Worm (Caenorhabditis elegans) whole organism, young adult: ENCODE data around the gene rnp-7.

ENCODE experiments used
- B0336.3 ChIP-seq: fragments of 200-800 bp; sonication (Bioruptor generic); IDR thresholded peaks from 2 replicates; pipeline ENCODE4 v1.3.6; 2022; ENCODE audit warnings: missing genetic modification characterization, missing compliant biosample characterization
- C17E4.6 ChIP-seq: fragments of 200-800 bp; sonication (Bioruptor generic); IDR thresholded peaks from 2 replicates; pipeline ENCODE4 v1.3.6; 2022; ENCODE audit warnings: missing genetic modification reagents, missing genetic modification characterization, missing compliant biosample characterization
- D2030.7 ChIP-seq: fragments of 200-800 bp; sonication (Bioruptor generic); IDR thresholded peaks from 2 replicates; pipeline ENCODE4 v1.3.6; 2022; ENCODE audit warnings: missing genetic modification reagents, missing genetic modification characterization, missing compliant biosample characterization
- F10E7.11 ChIP-seq: sonication (generic microtip); optimal IDR thresholded peaks from 2 replicates; lab custom pipeline; 2017; ENCODE audit warnings: mild to moderate bottlenecking, missing genetic modification characterization, moderate library complexity, missing compliant biosample characterization
- F22D6.2 ChIP-seq: sonication (generic microtip); optimal IDR thresholded peaks from 2 replicates; lab custom pipeline; 2016; ENCODE audit warnings: mild to moderate bottlenecking, missing genetic modification characterization, missing compliant biosample characterization
- F23B12.7 ChIP-seq: sonication (generic microtip); optimal IDR thresholded peaks from 2 replicates; lab custom pipeline; 2017; ENCODE audit warnings: missing genetic modification characterization, mild to moderate bottlenecking, missing compliant biosample characterization, antibody characterized with exemption, moderate library complexity; ENCODE audit not compliant: insufficient read depth
- F33H1.4 ChIP-seq: fragments of 200-800 bp; sonication (Bioruptor generic); IDR thresholded peaks from 2 replicates; pipeline ENCODE4 v1.3.6; 2022; ENCODE audit warnings: missing genetic modification reagents, missing genetic modification characterization, missing compliant biosample characterization
- F37B4.10 ChIP-seq: fragments of 200-800 bp; sonication (Bioruptor generic); IDR thresholded peaks from 2 replicates; pipeline ENCODE4 v1.3.6; 2022; ENCODE audit warnings: missing genetic modification characterization, missing compliant biosample characterization
- F52B5.7 ChIP-seq: sonication (generic microtip); optimal IDR thresholded peaks from 2 replicates; lab custom pipeline; 2016; ENCODE audit warnings: mild to moderate bottlenecking, missing genetic modification characterization, missing compliant biosample characterization
- K12H6.12 ChIP-seq: fragments of 200-800 bp; sonication (Bioruptor generic); optimal IDR thresholded peaks from 2 replicates; lab custom pipeline; 2018; ENCODE audit warnings: mild to moderate bottlenecking, missing genetic modification characterization, missing compliant biosample characterization
- Y53G8AR.9 ChIP-seq: fragments of 200-800 bp; sonication (Bioruptor generic); conservative IDR thresholded peaks from 2 replicates; pipeline ENCODE4 v1.3.6; 2022; ENCODE audit warnings: missing genetic modification reagents, missing genetic modification characterization, missing compliant biosample characterization
- Y56A3A.18 ChIP-seq: fragments of 200-800 bp; sonication (Bioruptor generic); IDR thresholded peaks from 2 replicates; pipeline ENCODE4 v1.3.6; 2022; ENCODE audit warnings: missing genetic modification reagents, missing genetic modification characterization, missing compliant biosample characterization
- atf-7 ChIP-seq: sonication (generic microtip); optimal IDR thresholded peaks from 2 replicates; lab custom pipeline; 2017; ENCODE audit warnings: mild to moderate bottlenecking, missing genetic modification characterization, missing compliant biosample characterization
- attf-3 ChIP-seq: fragments of 200-800 bp; sonication (Bioruptor generic); conservative IDR thresholded peaks from 2 replicates; pipeline ENCODE4 v1.3.6; 2022; ENCODE audit warnings: missing genetic modification reagents, missing genetic modification characterization, missing compliant biosample characterization
- attf-5 ChIP-seq: fragments of 200-800 bp; sonication (Bioruptor generic); optimal IDR thresholded peaks from 2 replicates; lab custom pipeline; 2018; ENCODE audit warnings: mild to moderate bottlenecking, missing genetic modification characterization, missing compliant biosample characterization
- bed-2 ChIP-seq: fragments of 200-800 bp; sonication (Bioruptor generic); IDR thresholded peaks from 2 replicates; pipeline ENCODE4 v1.3.6; 2022; ENCODE audit warnings: missing genetic modification reagents, missing genetic modification characterization, missing compliant biosample characterization
- ccch-3 ChIP-seq: fragments of 200-800 bp; sonication (Bioruptor generic); optimal IDR thresholded peaks from 2 replicates; lab custom pipeline; 2018; ENCODE audit warnings: mild to moderate bottlenecking, missing genetic modification characterization, missing compliant biosample characterization
- ceh-100 ChIP-seq: fragments of 200-800 bp; sonication (Bioruptor generic); IDR thresholded peaks from 2 replicates; pipeline ENCODE4 v1.3.6; 2022; ENCODE audit warnings: missing genetic modification reagents, missing genetic modification characterization, missing compliant biosample characterization
- ceh-27 ChIP-seq: fragments of 200-800 bp; sonication (Bioruptor generic); optimal IDR thresholded peaks from 2 replicates; lab custom pipeline; 2018; ENCODE audit warnings: mild to moderate bottlenecking, missing genetic modification characterization, moderate library complexity, missing compliant biosample characterization
- ceh-58 ChIP-seq: fragments of 200-800 bp; sonication (Bioruptor generic); IDR thresholded peaks from 2 replicates; pipeline ENCODE4 v1.3.6; 2022; ENCODE audit warnings: missing genetic modification characterization, missing compliant biosample characterization
- ceh-91 ChIP-seq: fragments of 200-800 bp; sonication (Bioruptor generic); IDR thresholded peaks from 2 replicates; pipeline ENCODE4 v1.3.6; 2022; ENCODE audit warnings: missing genetic modification reagents, missing genetic modification characterization, missing compliant biosample characterization
- gei-17 ChIP-seq: fragments of 200-800 bp; sonication (Bioruptor generic); optimal IDR thresholded peaks from 2 replicates; lab custom pipeline; 2018; ENCODE audit warnings: mild to moderate bottlenecking, missing genetic modification characterization, missing compliant biosample characterization
- him-1 ChIP-seq: sonication (generic microtip); optimal IDR thresholded peaks from 2 replicates; lab custom pipeline; 2016; ENCODE audit warnings: missing genotype, missing genetic modification reagents, missing genetic modification characterization, missing compliant biosample characterization
- hmg-1.2 ChIP-seq: fragments of 200-800 bp; sonication (Bioruptor generic); IDR thresholded peaks from 2 replicates; pipeline ENCODE4 v1.3.6; 2022; ENCODE audit warnings: missing genetic modification reagents, missing genetic modification characterization, missing compliant biosample characterization
- lag-1 ChIP-seq: fragments of 200-800 bp; sonication (Bioruptor generic); IDR thresholded peaks from 2 replicates; pipeline ENCODE4 v1.3.6; 2022; ENCODE audit warnings: missing genetic modification reagents, missing genetic modification characterization, missing compliant biosample characterization
- lin-35 ChIP-seq, 3 experiments: fragments of 150-350 bp in 2 of 3; sonication (generic microtip) in 1 of 3; optimal IDR thresholded peaks; 2 replicates each; lab custom pipeline; 2014 to 2018; ENCODE audit warnings: missing biosample characterization in 3 of 3, missing genetic modification characterization in 3 of 3, missing genetic modification reagents in 3 of 3
- lin-54 ChIP-seq: fragments of 200-800 bp; sonication (Bioruptor generic); optimal IDR thresholded peaks from 2 replicates; lab custom pipeline; 2018; ENCODE audit warnings: mild to moderate bottlenecking, missing genetic modification characterization, missing compliant biosample characterization
- lsl-1 ChIP-seq: fragments of 200-800 bp; sonication (Bioruptor generic); optimal IDR thresholded peaks from 2 replicates; lab custom pipeline; 2018; ENCODE audit warnings: mild to moderate bottlenecking, missing genetic modification characterization, moderate library complexity, missing compliant biosample characterization
- lsy-27 ChIP-seq: sonication (generic microtip); optimal IDR thresholded peaks from 2 replicates; lab custom pipeline; 2017; ENCODE audit warnings: missing genetic modification characterization, mild to moderate bottlenecking, missing compliant biosample characterization, antibody characterized with exemption, missing genotype, borderline replicate concordance; ENCODE audit not compliant: insufficient read depth
- madf-3 ChIP-seq: fragments of 200-800 bp; sonication (Bioruptor generic); IDR thresholded peaks from 2 replicates; pipeline ENCODE4 v1.3.6; 2022; ENCODE audit warnings: missing genetic modification reagents, missing genetic modification characterization, missing compliant biosample characterization
- madf-6 ChIP-seq: fragments of 200-800 bp; sonication (Bioruptor generic); IDR thresholded peaks from 2 replicates; pipeline ENCODE4 v1.3.6; 2022; ENCODE audit warnings: missing genetic modification reagents, missing genetic modification characterization, missing compliant biosample characterization
- mcd-1 ChIP-seq: fragments of 200-800 bp; sonication (Bioruptor generic); IDR thresholded peaks from 2 replicates; pipeline ENCODE4 v1.3.6; 2022; ENCODE audit warnings: missing genetic modification reagents, missing genetic modification characterization, missing compliant biosample characterization
- mxl-1 ChIP-seq: sonication (generic microtip); optimal IDR thresholded peaks from 2 replicates; lab custom pipeline; 2016; ENCODE audit warnings: missing genetic modification characterization, missing compliant biosample characterization
- nfyb-1 ChIP-seq: fragments of 200-800 bp; sonication (Bioruptor generic); IDR thresholded peaks from 2 replicates; pipeline ENCODE4 v1.3.6; 2022; ENCODE audit warnings: missing genetic modification reagents, missing genetic modification characterization, missing compliant biosample characterization
- nhr-80 ChIP-seq: sonication (generic microtip); optimal IDR thresholded peaks from 2 replicates; lab custom pipeline; 2016; ENCODE audit warnings: missing genetic modification characterization, missing compliant biosample characterization
- pha-4 ChIP-seq: fragments of 150-350 bp; sonication (generic microtip); optimal IDR thresholded peaks from 2 replicates; lab custom pipeline; 2014; ENCODE audit warnings: missing biosample characterization, missing genetic modification reagents, missing genetic modification characterization
- snpc-1.3 ChIP-seq: sonication (generic microtip); optimal IDR thresholded peaks from 2 replicates; lab custom pipeline; 2017; ENCODE audit warnings: missing genetic modification characterization, mild to moderate bottlenecking, missing compliant biosample characterization, antibody characterized with exemption, moderate library complexity, missing genotype, missing genetic modification reagents; ENCODE audit not compliant: insufficient read depth
- snpc-3.4 ChIP-seq: sonication (generic microtip); optimal IDR thresholded peaks from 2 replicates; lab custom pipeline; 2017; ENCODE audit warnings: missing genetic modification characterization, mild to moderate bottlenecking, missing compliant biosample characterization, antibody characterized with exemption, moderate library complexity, missing genotype, missing genetic modification reagents
- snpc-4 ChIP-seq, 5 experiments: fragments of 150-350 bp in 1 of 5; sonication (generic microtip) in 4 of 5; optimal IDR thresholded peaks; 2 replicates each; lab custom pipeline; 2014 to 2018; ENCODE audit warnings: missing genetic modification characterization in 5 of 5, missing biosample characterization in 3 of 5, antibody characterized with exemption in 2 of 5, mild to moderate bottlenecking in 2 of 5, missing compliant biosample characterization in 2 of 5, missing genotype in 2 of 5, moderate library complexity in 2 of 5, missing genetic modification reagents in 1 of 5
- tbp1 ChIP-seq: fragments of 200-800 bp; sonication (Bioruptor generic); optimal IDR thresholded peaks from 2 replicates; lab custom pipeline; 2018; ENCODE audit warnings: mild to moderate bottlenecking, missing genetic modification characterization, missing compliant biosample characterization
- unc-130 ChIP-seq: sonication (generic microtip); optimal IDR thresholded peaks from 2 replicates; lab custom pipeline; 2016; ENCODE audit warnings: missing genetic modification reagents, missing genetic modification characterization, missing compliant biosample characterization
- ztf-18 ChIP-seq: sonication (generic microtip); optimal IDR thresholded peaks from 2 replicates; lab custom pipeline; 2016; ENCODE audit warnings: missing genotype, mild to moderate bottlenecking, missing genetic modification characterization, missing compliant biosample characterization

The rnp-7 gene

DNA sequence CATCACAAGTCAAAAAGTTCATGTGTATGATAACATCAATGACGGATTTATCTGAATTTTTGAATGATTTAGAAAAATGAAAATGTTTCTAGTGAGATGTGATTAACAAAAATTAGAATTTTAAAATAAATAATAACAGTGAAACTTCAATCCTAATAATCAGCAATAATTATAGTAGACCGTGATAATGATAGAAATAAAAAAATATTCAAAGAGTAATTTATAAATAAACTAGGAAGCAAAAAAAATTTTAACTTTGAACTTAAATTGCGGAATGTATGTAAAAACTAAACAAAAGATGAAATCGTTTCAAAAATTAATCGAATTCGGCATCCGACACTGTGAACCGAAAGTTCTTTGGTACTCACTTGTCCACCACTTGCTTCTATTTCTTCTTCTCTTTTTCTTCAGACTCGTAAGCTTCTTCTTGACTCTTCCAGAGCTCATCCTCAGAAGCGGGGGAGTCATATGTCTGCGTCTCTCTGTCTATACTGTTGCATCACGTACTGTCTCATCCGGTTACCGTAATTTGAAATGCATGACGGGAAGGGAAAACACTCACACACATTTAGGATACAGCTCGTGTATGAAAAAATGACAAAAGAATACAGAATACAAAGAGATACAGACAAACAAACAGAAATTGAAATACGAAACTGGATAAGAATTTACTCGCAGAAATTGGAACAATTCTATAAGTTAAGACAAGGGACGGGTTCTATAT is 32.1 kb upstream of the rnp-7 start, which contains the start of gene mec-14:
Gene mec-14, minus strand, starts transcription at position 51 of the 724 bp plus-strand sequence.
- peak; percentile 54; the same call in 1 of the 2 replicates for TF ChIP-seq hmg-1.2 (GFP tag; lab: Robert Waterston, UW)
- no peak for TF ChIP-seq lag-1 (GFP tag; lab: Robert Waterston, UW)

DNA sequence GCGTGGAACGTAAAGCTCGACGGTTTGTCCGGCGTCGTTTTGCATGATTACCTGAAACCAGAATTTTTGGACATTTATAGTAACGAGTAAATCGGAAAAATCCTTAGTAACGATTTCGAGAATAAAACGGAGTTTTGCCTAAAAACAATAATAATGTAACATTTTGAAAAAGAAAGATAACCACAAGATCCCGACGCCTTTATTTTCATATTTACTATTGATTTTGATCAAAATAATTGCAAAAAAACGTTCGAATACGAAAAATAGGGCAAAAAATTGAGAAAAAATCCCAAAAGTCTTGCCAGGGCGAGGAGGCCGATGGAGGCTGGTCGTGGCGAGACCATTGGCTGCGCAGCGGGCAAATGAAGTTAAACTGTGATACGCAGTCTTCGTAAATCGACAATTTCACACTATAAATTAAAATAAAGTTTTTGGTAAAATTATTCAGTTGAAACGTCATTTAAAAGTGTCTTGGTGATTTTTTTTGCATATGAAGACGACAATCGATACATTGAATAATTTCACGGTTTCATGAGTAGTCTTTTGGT is 28.7 kb upstream of the rnp-7 start, which contains the start of gene rps-21:
Gene rps-21, minus strand, starts transcription at position 51 of the 548 bp plus-strand sequence.
- TF ChIP-seq ceh-58 = no peak
- TF ChIP-seq lsl-1 = peak; percentile 21
- TF ChIP-seq lin-54 (GFP tag; lab: Kevin White, UChicago) = peak; percentile 67
- TF ChIP-seq K12H6.12 (tag; lab: Kevin White, UChicago) = peak; percentile 21
- TF ChIP-seq pha-4 (tag; lab: Kevin White, UChicago) = no peak
- no peak for TF ChIP-seq F22D6.2 (tag; lab: Kevin White, UChicago)
- no peak for TF ChIP-seq F37B4.10 (GFP tag; lab: Robert Waterston, UW)
- no peak for TF ChIP-seq mxl-1 (tag; lab: Kevin White, UChicago)
- peak; percentile 77 for TF ChIP-seq mcd-1 (GFP tag; lab: Robert Waterston, UW)
- TF ChIP-seq snpc-1.3 (tag; lab: Kevin White, UChicago) = peak; percentile 26
- TF ChIP-seq unc-130 (GFP tag; lab: Kevin White, UChicago) = no peak
- peak; percentile 18 for TF ChIP-seq snpc-4 (GFP tag; optimal IDR thresholded peaks at IDR 0.05; lab: Kevin White, UChicago)
- TF ChIP-seq snpc-4 (tag; optimal IDR thresholded peaks at IDR 0.05; lab: Kevin White, UChicago) = peak; percentile 23 to 56 (median 42)
- TF ChIP-seq tbp1 (GFP tag; lab: Kevin White, UChicago) = peak; percentile 47
- peak; percentile 30; the same call in 1 of the 2 replicates for TF ChIP-seq nfyb-1 (GFP tag; lab: Robert Waterston, UW)
- peak; percentile 59 for TF ChIP-seq madf-6 (GFP tag; lab: Robert Waterston, UW)
- peak; percentile 62 for TF ChIP-seq attf-5 (GFP tag; lab: Kevin White, UChicago)
- peak; percentile 47 for TF ChIP-seq snpc-3.4 (tag; lab: Kevin White, UChicago)
- TF ChIP-seq D2030.7 (GFP tag; lab: Robert Waterston, UW) = 0 out of 2 replicates have a peak, but pooled peaks have one; percentile 25
- TF ChIP-seq F23B12.7 (tag; lab: Kevin White, UChicago) = peak; percentile 88
- TF ChIP-seq B0336.3 (GFP tag; lab: Robert Waterston, UW) = no peak
- TF ChIP-seq ceh-27 (GFP tag; lab: Kevin White, UChicago) = peak; percentile 43
- no peak for TF ChIP-seq lsy-27 (tag; lab: Kevin White, UChicago)
- TF ChIP-seq ceh-91 = peak; percentile 21; the same call in 1 of the 2 replicates
- no peak for TF ChIP-seq him-1
- no peak for TF ChIP-seq F10E7.11 (tag; lab: Kevin White, UChicago)
- TF ChIP-seq F33H1.4 (GFP tag; lab: Robert Waterston, UW) = peak; percentile 94
- TF ChIP-seq F52B5.7 = no peak
- peak; percentile 42 for TF ChIP-seq nhr-80
- peak; percentile 34 for TF ChIP-seq attf-3 (GFP tag; lab: Robert Waterston, UW)
- peak in 1 of 3 experiments; percentile 74 for TF ChIP-seq lin-35 (GFP tag; optimal IDR thresholded peaks at IDR 0.05; lab: Kevin White, UChicago)
- TF ChIP-seq ceh-100 (GFP tag; lab: Robert Waterston, UW) = peak; percentile 46; the same call in 1 of the 2 replicates
- 0 out of 2 replicates have a peak, but pooled peaks have one; percentile 16 for TF ChIP-seq madf-3 (GFP tag; lab: Robert Waterston, UW)
- TF ChIP-seq ztf-18 (tag; lab: Kevin White, UChicago) = peak; percentile 53
- no peak for TF ChIP-seq Y56A3A.18 (GFP tag; lab: Robert Waterston, UW)
- 0 out of 2 replicates have a peak, but pooled peaks have one; percentile 14 for TF ChIP-seq Y53G8AR.9 (GFP tag; lab: Robert Waterston, UW)
- TF ChIP-seq ccch-3 (GFP tag; lab: Kevin White, UChicago) = no peak
- no peak for TF ChIP-seq atf-7 (tag; lab: Kevin White, UChicago)
- no peak for TF ChIP-seq bed-2 (GFP tag; lab: Robert Waterston, UW)
- TF ChIP-seq C17E4.6 (GFP tag; lab: Robert Waterston, UW) = no peak
- TF ChIP-seq gei-17 (GFP tag; lab: Kevin White, UChicago) = no peak
